Worm (Caenorhabditis elegans): ENCODE data around the gene srw-84.

srw-84 gene

ce11 chrV:19380968-19381367 lies at the start of gene srw-84:
srw-84 (plus strand) TSS chrV:19381268.
- no peak for TF ChIP-seq unc-62 (GFP tag; optimal IDR thresholded peaks at IDR 0.05)

ce11 chrV:19337333-19337732 lies 43.7 kb upstream of the srw-84 start:
- TF ChIP-seq unc-62 (GFP tag; optimal IDR thresholded peaks at IDR 0.05): no peak

- TF ChIP-seq unc-62 (GFP tag; optimal IDR thresholded peaks at IDR 0.05): no peak
These were observed 29.1 kb upstream of the srw-84 start for ce11 chrV:19351944-19352343.

ce11 chrV:19354506-19354905 lies 26.6 kb upstream of the srw-84 start:
- no peak for TF ChIP-seq unc-62 (GFP tag; optimal IDR thresholded peaks at IDR 0.05)

- no peak for TF ChIP-seq unc-62 (GFP tag; optimal IDR thresholded peaks at IDR 0.05)
These were observed 25.8 kb upstream of the srw-84 start for ce11 chrV:19355219-19355618.

ce11 chrV:19356717-19357116 lies 24.4 kb upstream of the srw-84 start:
- no peak for TF ChIP-seq unc-62 (GFP tag; optimal IDR thresholded peaks at IDR 0.05)

ce11 chrV:19358039-19358438 lies 23.0 kb upstream of the srw-84 start:
- TF ChIP-seq unc-62 (GFP tag; optimal IDR thresholded peaks at IDR 0.05): no peak

- TF ChIP-seq unc-62 (GFP tag; optimal IDR thresholded peaks at IDR 0.05): no peak
These were observed 18.5 kb upstream of the srw-84 start, which contains the start of gene C14B4.2 for ce11 chrV:19362568-19362967. C14B4.2 (minus strand) TSS chrV:19362668.

- no peak for TF ChIP-seq unc-62 (GFP tag; optimal IDR thresholded peaks at IDR 0.05)
These were observed 10.9 kb upstream of the srw-84 start, which contains the start of gene Y43F8A.1 for ce11 chrV:19370189-19370588. Y43F8A.1 (plus strand) TSS chrV:19370489.

ce11 chrV:19371253-19371652 lies 9.8 kb upstream of the srw-84 start, which contains the start of gene Y43F8A.2:
Y43F8A.2 (plus strand) TSS chrV:19371553.
- TF ChIP-seq unc-62 (GFP tag; optimal IDR thresholded peaks at IDR 0.05): no peak

ce11 chrV:19371777-19372176 lies 9.3 kb upstream of the srw-84 start:
- no peak for TF ChIP-seq unc-62 (GFP tag; optimal IDR thresholded peaks at IDR 0.05)

- TF ChIP-seq unc-62 (GFP tag; optimal IDR thresholded peaks at IDR 0.05): no peak
These were observed 4.0 kb upstream of the srw-84 start, which contains the start of gene nceh-1 for ce11 chrV:19377014-19377494. nceh-1 (plus strand) TSS chrV:19377444.

ce11 chrV:19390029-19390428 lies 9.0 kb downstream of the srw-84 start, which contains the start of gene slcr-46.2:
slcr-46.2 (minus strand) TSS chrV:19390129.
- TF ChIP-seq unc-62 (GFP tag; optimal IDR thresholded peaks at IDR 0.05): no peak

ce11 chrV:19391242-19391641 lies 10.2 kb downstream of the srw-84 start:
- no peak for TF ChIP-seq unc-62 (GFP tag; optimal IDR thresholded peaks at IDR 0.05)

- no peak for TF ChIP-seq unc-62 (GFP tag; optimal IDR thresholded peaks at IDR 0.05)
These were observed 13.7 kb downstream of the srw-84 start, which contains the start of gene C25F9.8 for ce11 chrV:19394750-19395149. C25F9.8 (plus strand) TSS chrV:19395050.

- TF ChIP-seq unc-62 (GFP tag; optimal IDR thresholded peaks at IDR 0.05): no peak
These were observed 15.7 kb downstream of the srw-84 start for ce11 chrV:19396576-19397313.

ce11 chrV:19398396-19398795 lies 17.3 kb downstream of the srw-84 start:
- no peak for TF ChIP-seq unc-62 (GFP tag; optimal IDR thresholded peaks at IDR 0.05)

All from whole organism, dauer.